Fruit fly (Drosophila melanogaster) whole organism, prepupa: ENCODE data around the gene CG11035.
"Not testable (repeated sequence)": the region's sequence is repeated elsewhere in the genome, so short reads cannot be mapped to it uniquely, and the experiment has no call there.

Experiments used
- Blimp-1 ChIP-seq: fragments of 200-800 bp; sonication (Bioruptor generic); optimal IDR thresholded peaks from 3 replicates; lab custom pipeline; 2017; ENCODE audit warnings: missing biosample characterization, missing genetic modification characterization, mild to moderate bottlenecking, moderate library complexity, missing genetic modification reagents
- CG10631 ChIP-seq: fragments of 200-800 bp; sonication (Bioruptor generic); optimal IDR thresholded peaks from 2 replicates; lab custom pipeline; 2016; ENCODE audit warnings: missing biosample characterization, missing genetic modification characterization
- CG10669 ChIP-seq: fragments of 200-800 bp; sonication (Bioruptor generic); optimal IDR thresholded peaks from 3 replicates; lab custom pipeline; 2018; ENCODE audit warnings: missing biosample characterization, mild to moderate bottlenecking, missing genetic modification characterization, moderate library complexity
- CG11294 ChIP-seq: fragments of 200-800 bp; sonication (Bioruptor generic); IDR thresholded peaks from 2 replicates; pipeline ENCODE4 v1.3.6; 2022; ENCODE audit warnings: missing biosample characterization, missing genetic modification characterization
- CG15336 ChIP-seq: fragments of 200-800 bp; sonication (Bioruptor generic); IDR thresholded peaks from 2 replicates; pipeline ENCODE4 v1.3.6; 2022; ENCODE audit warnings: missing biosample characterization, missing genetic modification characterization
- CG1621 ChIP-seq: fragments of 200-800 bp; sonication (Bioruptor generic); optimal IDR thresholded peaks from 3 replicates; lab custom pipeline; 2018; ENCODE audit warnings: missing biosample characterization, mild to moderate bottlenecking, missing genetic modification characterization
- CG3032 ChIP-seq: fragments of 200-800 bp; optimal IDR thresholded peaks from 2 replicates; lab custom pipeline; 2019; ENCODE audit warnings: missing biosample characterization, mild to moderate bottlenecking, missing genetic modification characterization, moderate library complexity
- CG31627 ChIP-seq: fragments of 200-800 bp; sonication (Bioruptor generic); optimal IDR thresholded peaks from 3 replicates; lab custom pipeline; 2016; ENCODE audit warnings: missing biosample characterization, missing genetic modification characterization
- CG32006 ChIP-seq: fragments of 200-800 bp; sonication (Bioruptor generic); optimal IDR thresholded peaks from 3 replicates; lab custom pipeline; 2017; ENCODE audit warnings: missing biosample characterization, mild to moderate bottlenecking, missing genetic modification characterization
- CG3919 ChIP-seq: fragments of 200-800 bp; sonication (Bioruptor generic); optimal IDR thresholded peaks from 3 replicates; lab custom pipeline; 2016; ENCODE audit warnings: missing biosample characterization, missing genetic modification characterization
- CG6163 ChIP-seq: fragments of 200-800 bp; sonication (Bioruptor generic); IDR thresholded peaks from 3 replicates; pipeline ENCODE4 v1.3.6; 2022; ENCODE audit warnings: missing biosample characterization, missing genetic modification characterization
- CG6276 ChIP-seq: fragments of 200-800 bp; sonication (Bioruptor generic); optimal IDR thresholded peaks from 2 replicates; lab custom pipeline; 2017; ENCODE audit warnings: missing biosample characterization, mild to moderate bottlenecking, missing genetic modification characterization
- CG6854 ChIP-seq: fragments of 200-800 bp; sonication (Bioruptor generic); optimal IDR thresholded peaks from 2 replicates; lab custom pipeline; 2017; ENCODE audit warnings: missing biosample characterization, mild to moderate bottlenecking, missing genetic modification characterization
- CG8119 ChIP-seq: fragments of 200-800 bp; sonication (Bioruptor generic); IDR thresholded peaks from 3 replicates; pipeline ENCODE4 v1.3.6; 2022; ENCODE audit warnings: missing biosample characterization, missing genetic modification characterization
- CG8632 ChIP-seq: fragments of 200-800 bp; sonication (Bioruptor generic); optimal IDR thresholded peaks from 3 replicates; lab custom pipeline; 2016; ENCODE audit warnings: missing biosample characterization, missing genetic modification characterization
- Eip75B ChIP-seq: fragments of 200-800 bp; sonication (Bioruptor generic); optimal IDR thresholded peaks from 3 replicates; lab custom pipeline; 2016; ENCODE audit warnings: missing biosample characterization, missing genetic modification characterization
- Eip78C ChIP-seq: fragments of 200-800 bp; sonication (Bioruptor generic); peaks from one replicate; lab custom pipeline; 2016; ENCODE audit warnings: missing biosample characterization, missing genetic modification characterization
- Ets21C ChIP-seq: fragments of 200-800 bp; sonication (Bioruptor generic); optimal IDR thresholded peaks from 3 replicates; lab custom pipeline; 2016; ENCODE audit warnings: missing biosample characterization, missing genetic modification characterization
- Ets96B ChIP-seq: fragments of 200-800 bp; optimal IDR thresholded peaks from 2 replicates; lab custom pipeline; 2019; ENCODE audit warnings: missing biosample characterization, mild to moderate bottlenecking, missing genetic modification characterization, moderate library complexity
- Gug ChIP-seq: fragments of 200-800 bp; sonication (Bioruptor generic); IDR thresholded peaks from 2 replicates; pipeline ENCODE4 v1.3.6; 2022; ENCODE audit warnings: missing biosample characterization, missing genetic modification characterization
- Hr38 ChIP-seq: sonication (Bioruptor generic); optimal IDR thresholded peaks from 2 replicates; lab custom pipeline; 2016; ENCODE audit warnings: missing biosample characterization, missing genetic modification characterization
- Hr39 ChIP-seq: fragments of 200-800 bp; sonication (Bioruptor generic); optimal IDR thresholded peaks from 2 replicates; lab custom pipeline; 2016; ENCODE audit warnings: missing biosample characterization, missing genetic modification characterization
- Hr4 ChIP-seq: fragments of 200-800 bp; sonication (Bioruptor generic); optimal IDR thresholded peaks from 3 replicates; lab custom pipeline; 2016; ENCODE audit warnings: missing biosample characterization, missing genetic modification characterization
- Met ChIP-seq: fragments of 200-800 bp; sonication (Bioruptor generic); optimal IDR thresholded peaks from 3 replicates; lab custom pipeline; 2016; ENCODE audit warnings: missing biosample characterization, missing genetic modification characterization
- OdsH ChIP-seq: fragments of 200-800 bp; sonication (Bioruptor generic); optimal IDR thresholded peaks from 3 replicates; lab custom pipeline; 2016; ENCODE audit warnings: missing biosample characterization, missing genetic modification characterization
- Smox ChIP-seq: fragments of 200-800 bp; sonication (Bioruptor generic); optimal IDR thresholded peaks from 3 replicates; lab custom pipeline; 2016; ENCODE audit warnings: missing biosample characterization, missing genetic modification characterization
- Sox102F ChIP-seq: fragments of 200-800 bp; sonication (Bioruptor generic); optimal IDR thresholded peaks from 2 replicates; lab custom pipeline; 2016; ENCODE audit warnings: missing biosample characterization, mild to moderate bottlenecking, missing genetic modification characterization
- Sox14 ChIP-seq: fragments of 200-800 bp; sonication (Bioruptor generic); optimal IDR thresholded peaks from 3 replicates; lab custom pipeline; 2016; ENCODE audit warnings: missing biosample characterization, missing genetic modification characterization
- acj6 ChIP-seq: fragments of 200-800 bp; sonication (Bioruptor generic); optimal IDR thresholded peaks from 3 replicates; lab custom pipeline; 2016; ENCODE audit warnings: missing biosample characterization, missing genetic modification characterization
- cyc ChIP-seq: fragments of 200-800 bp; sonication (Bioruptor generic); optimal IDR thresholded peaks from 3 replicates; lab custom pipeline; 2016; ENCODE audit warnings: missing biosample characterization, missing genetic modification characterization
- dac ChIP-seq: fragments of 200-800 bp; sonication (Bioruptor generic); optimal IDR thresholded peaks from 2 replicates; lab custom pipeline; 2017; ENCODE audit warnings: missing biosample characterization, mild to moderate bottlenecking, missing genetic modification characterization
- dsx ChIP-seq: fragments of 200-800 bp; optimal IDR thresholded peaks from 3 replicates; lab custom pipeline; 2019; ENCODE audit warnings: missing biosample characterization, mild to moderate bottlenecking, missing genetic modification characterization, moderate library complexity; ENCODE audit not compliant: poor library complexity, severe bottlenecking
- eg ChIP-seq: fragments of 200-800 bp; sonication (Bioruptor generic); IDR thresholded peaks from 3 replicates; pipeline ENCODE4 v1.3.6; 2022; ENCODE audit warnings: missing biosample characterization, missing genetic modification characterization
- esn ChIP-seq: fragments of 200-800 bp; sonication (Bioruptor generic); optimal IDR thresholded peaks from 2 replicates; lab custom pipeline; 2016; ENCODE audit warnings: missing biosample characterization, mild to moderate bottlenecking, missing genetic modification characterization, moderate library complexity
- fd59A ChIP-seq: fragments of 200-800 bp; sonication (Bioruptor generic); optimal IDR thresholded peaks from 2 replicates; lab custom pipeline; 2017; ENCODE audit warnings: missing biosample characterization, mild to moderate bottlenecking, missing genetic modification characterization, missing genetic modification reagents
- lz ChIP-seq: fragments of 200-800 bp; sonication (Bioruptor generic); optimal IDR thresholded peaks from 3 replicates; lab custom pipeline; 2016; ENCODE audit warnings: missing biosample characterization, missing genetic modification characterization
- net ChIP-seq: fragments of 200-800 bp; sonication (Bioruptor generic); optimal IDR thresholded peaks from 3 replicates; lab custom pipeline; 2016; ENCODE audit warnings: missing biosample characterization, missing genetic modification characterization
- pdm3 ChIP-seq: fragments of 200-800 bp; sonication (Bioruptor generic); optimal IDR thresholded peaks from 3 replicates; lab custom pipeline; 2016; ENCODE audit warnings: missing biosample characterization, missing genetic modification characterization
- salr ChIP-seq, 2 experiments: fragments of 200-800 bp; sonication (Bioruptor generic); optimal IDR thresholded peaks; 3 replicates each; lab custom pipeline; 2016 to 2018; ENCODE audit warnings: missing biosample characterization in 2 of 2, missing genetic modification characterization in 2 of 2, mild to moderate bottlenecking in 1 of 2
- spab ChIP-seq: fragments of 200-800 bp; sonication (Bioruptor generic); optimal IDR thresholded peaks from 2 replicates; lab custom pipeline; 2017; ENCODE audit warnings: missing biosample characterization, mild to moderate bottlenecking, missing genetic modification characterization, missing genetic modification reagents
- svp ChIP-seq: fragments of 200-800 bp; sonication (Bioruptor generic); peaks from one replicate; lab custom pipeline; 2016; ENCODE audit warnings: missing biosample characterization, missing genetic modification characterization

CG11035 gene

dm6 chr3R:8049373-8049772, 16.6 kb upstream of the CG11035 start, which contains the start of gene CG43061:
CG43061 (plus strand) TSS chr3R:8049673.
- not testable (repeated sequence) for TF ChIP-seq salr (GFP tag; optimal IDR thresholded peaks at IDR 0.05; lab: Kevin White, UChicago); net (GFP tag; lab: Kevin White, UChicago); CG11294

dm6 chr3R:8048867-8049266, 16.1 kb upstream of the CG11035 start, which contains the start of gene CG43618:
CG43618 (plus strand) TSS chr3R:8049167.
- TF ChIP-seq Ets21C (GFP tag; lab: Kevin White, UChicago); CG3919 (GFP tag; lab: Kevin White, UChicago); CG10631: not testable (repeated sequence)

- TF ChIP-seq Sox14 (GFP tag; lab: Kevin White, UChicago) (peak; percentile 70), net (GFP tag; lab: Kevin White, UChicago) (no peak), Ets96B (tag; lab: Kevin White, UChicago) (peak; percentile 30), CG31627 (GFP tag; lab: Kevin White, UChicago) (peak; percentile 29), Gug (0 out of 2 replicates have a peak, but pooled peaks have one; percentile 18), Met (peak; percentile 5), CG3919 (GFP tag; lab: Kevin White, UChicago) (no peak), CG6854 (no peak), Hr39 (GFP tag; lab: Kevin White, UChicago) (peak; percentile 28), eg (0 out of 3 replicates have a peak, but pooled peaks have one; percentile 17), CG8119 (0 out of 3 replicates have a peak, but pooled peaks have one; percentile 11), CG6163 (GFP tag; lab: Robert Waterston, UW) (peak; percentile 25; the same call in 1 of the 3 replicates), Eip75B (peak; percentile 10), Eip78C (GFP tag; lab: Kevin White, UChicago) (peak; percentile 87), cyc (no peak), dsx (GFP tag; lab: Kevin White, UChicago) (peak; percentile 39), esn (peak; percentile 43), CG15336 (GFP tag; lab: Robert Waterston, UW) (no peak), Smox (GFP tag; lab: Kevin White, UChicago) (peak; percentile 41), Blimp-1 (GFP tag; lab: Kevin White, UChicago) (no peak), OdsH (GFP tag; lab: Kevin White, UChicago) (peak; percentile 10), Hr38 (GFP tag; lab: Kevin White, UChicago) (no peak), CG32006 (GFP tag; lab: Kevin White, UChicago) (peak; percentile 37), CG6276 (GFP tag; lab: Kevin White, UChicago) (peak; percentile 4), lz (GFP tag; lab: Kevin White, UChicago) (peak; percentile 19), Hr4 (GFP tag; lab: Kevin White, UChicago) (peak; percentile 39), CG10669 (peak; percentile 15), CG1621 (tag; lab: Kevin White, UChicago) (peak; percentile 0), CG3032 (tag; lab: Kevin White, UChicago) (peak; percentile 16), CG8632 (peak; percentile 8), svp (peak; percentile 94), pdm3 (peak; percentile 18), fd59A (GFP tag; lab: Kevin White, UChicago) (no peak), Sox102F (peak; percentile 52), spab (GFP tag; lab: Kevin White, UChicago) (peak; percentile 0), dac (GFP tag; lab: Kevin White, UChicago) (no peak), acj6 (GFP tag; lab: Kevin White, UChicago) (peak; percentile 27)
Observed at dm6 chr3R:8040843-8041242, 8.0 kb upstream of the CG11035 start, which contains the start of gene CG43060. CG43060 (plus strand) TSS chr3R:8041224.
